Worm (Caenorhabditis elegans): ENCODE measurements around the gene srab-14.

ce11 chrII:7519221-7519620, 19.9 kb upstream of the srab-14 start, which contains the start of gene glb-9:
- no peak for TF ChIP-seq zag-1 (tag; optimal IDR thresholded peaks at IDR 0.05)
- no peak for TF ChIP-seq lin-15B (tag; optimal IDR thresholded peaks at IDR 0.05)
- TF ChIP-seq fkh-10 (GFP tag; optimal IDR thresholded peaks at IDR 0.05), result no peak
- TF ChIP-seq nhr-237 (tag; optimal IDR thresholded peaks at IDR 0.05), result no peak
- no peak for TF ChIP-seq ZK337.2 (GFP tag; IDR thresholded peaks at IDR 0.05)
- no peak for TF ChIP-seq lin-29 (GFP tag; IDR thresholded peaks at IDR 0.05)
- no peak for TF ChIP-seq nhr-77 (tag; optimal IDR thresholded peaks at IDR 0.05)
- no peak for TF ChIP-seq ceh-82 (tag; optimal IDR thresholded peaks at IDR 0.05)
- no peak for TF ChIP-seq zfp-2 (tag; optimal IDR thresholded peaks at IDR 0.05)
- no peak for TF ChIP-seq hlh-11 (tag; optimal IDR thresholded peaks at IDR 0.05)
- no peak for TF ChIP-seq nhr-111 (GFP tag; optimal IDR thresholded peaks at IDR 0.05)
- TF ChIP-seq pha-4 (GFP tag; IDR thresholded peaks at IDR 0.05), result no peak
- TF ChIP-seq pha-4 (tag; optimal IDR thresholded peaks at IDR 0.05), result no peak
